Fruit fly (Drosophila melanogaster): ENCODE measurements around the gene t-Grip91.

Gene t-Grip91

DNA sequence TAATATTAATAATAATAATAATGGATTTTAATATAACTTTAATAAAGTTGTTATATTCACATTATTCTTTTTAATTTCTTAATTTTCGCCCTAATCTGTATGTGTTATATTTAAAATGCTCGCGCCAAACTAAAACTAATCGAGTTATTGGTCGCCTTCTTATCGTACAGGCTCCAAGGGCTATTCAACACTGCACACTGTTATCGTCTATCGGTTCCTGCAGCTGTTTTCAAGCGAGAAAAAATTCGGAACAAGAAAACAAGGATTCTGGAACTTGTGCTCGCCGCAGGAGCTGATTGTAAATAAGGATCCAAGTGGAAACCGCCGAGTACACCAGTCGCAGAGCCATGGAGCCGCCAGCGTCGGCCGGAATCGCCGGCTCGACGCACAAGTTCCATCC, 19.9 kb upstream of the t-Grip91 start, which contains the start of gene CG3793 (continued):
- TF ChIP-seq Hsf (GFP tag; optimal IDR thresholded peaks at IDR 0.05) = no peak
- no peak for TF ChIP-seq CG2712 (tag; optimal IDR thresholded peaks at IDR 0.05)
- no peak for TF ChIP-seq CG4360 (GFP tag; IDR thresholded peaks at IDR 0.05)
- no peak for TF ChIP-seq CG3726 (GFP tag; IDR thresholded peaks at IDR 0.05)
- TF ChIP-seq pita (GFP tag; optimal IDR thresholded peaks at IDR 0.05) = no peak
- no peak for TF ChIP-seq lmd (GFP tag; IDR thresholded peaks at IDR 0.05)
- TF ChIP-seq Doc3 (GFP tag; IDR thresholded peaks at IDR 0.05; ENCODE audit: partially characterized antibody) = peak; percentile 37; the same call in 1 of the 3 replicates
- TF ChIP-seq MBD-R2 (GFP tag; IDR thresholded peaks at IDR 0.05) = peak; percentile 75
- no peak for TF ChIP-seq B-H1 (GFP tag; IDR thresholded peaks at IDR 0.05)
- TF ChIP-seq CG8924 (tag; optimal IDR thresholded peaks at IDR 0.05) = no peak
- no peak for TF ChIP-seq cad (GFP tag; optimal IDR thresholded peaks at IDR 0.05)
- no peak for TF ChIP-seq CG11696 (GFP tag; IDR thresholded peaks at IDR 0.05)
- no peak for TF ChIP-seq CG3065 (GFP tag; optimal IDR thresholded peaks at IDR 0.05)
- no peak for TF ChIP-seq Blimp-1 (GFP tag; optimal IDR thresholded peaks at IDR 0.05)
- no peak for TF ChIP-seq luna (GFP tag; optimal IDR thresholded peaks at IDR 0.05)
- TF ChIP-seq CG1647 (GFP tag; optimal IDR thresholded peaks at IDR 0.05) = no peak
- no peak for TF ChIP-seq Hand (GFP tag; optimal IDR thresholded peaks at IDR 0.05)
- no peak for TF ChIP-seq CG1233 (GFP tag; optimal IDR thresholded peaks at IDR 0.05)
- no peak for TF ChIP-seq CG42726 (GFP tag; IDR thresholded peaks at IDR 0.05; ENCODE audit: partially characterized antibody)
- TF ChIP-seq CG1529 (GFP tag; optimal IDR thresholded peaks at IDR 0.05) = no peak
- peak; percentile 52; the same call in 2 of the 3 replicates for TF ChIP-seq CG14860 (GFP tag; IDR thresholded peaks at IDR 0.05; ENCODE audit: partially characterized antibody)
- TF ChIP-seq BtbVII (GFP tag; optimal IDR thresholded peaks at IDR 0.05) = no peak
- TF ChIP-seq ara (GFP tag; IDR thresholded peaks at IDR 0.05) = no peak
- TF ChIP-seq CG31365 (tag; optimal IDR thresholded peaks at IDR 0.05) = no peak
- no peak for TF ChIP-seq lab (GFP tag; optimal IDR thresholded peaks at IDR 0.05)
- peak; percentile 47 for TF ChIP-seq YL-1 (GFP tag; optimal IDR thresholded peaks at IDR 0.05)
- TF ChIP-seq vvl (GFP tag; IDR thresholded peaks at IDR 0.05) = no peak
- no peak for TF ChIP-seq slp2 (GFP tag; optimal IDR thresholded peaks at IDR 0.05)
- TF ChIP-seq CG18011 (GFP tag; optimal IDR thresholded peaks at IDR 0.05) = no peak
- no peak for TF ChIP-seq CG32532 (GFP tag; IDR thresholded peaks at IDR 0.05)
- no peak for TF ChIP-seq Usf (GFP tag; optimal IDR thresholded peaks at IDR 0.05)
- peak; percentile 55 for TF ChIP-seq CG2116 (GFP tag; optimal IDR thresholded peaks at IDR 0.05)
- no peak for TF ChIP-seq Dip2 (GFP tag; IDR thresholded peaks at IDR 0.05)
- TF ChIP-seq ERR (GFP tag; optimal IDR thresholded peaks at IDR 0.05) = no peak
- no peak for TF ChIP-seq cas (GFP tag; IDR thresholded peaks at IDR 0.05)
- TF ChIP-seq ac (GFP tag; optimal IDR thresholded peaks at IDR 0.05) = no peak
- no peak for TF ChIP-seq CG16863 (GFP tag; optimal IDR thresholded peaks at IDR 0.05)
- no peak for TF ChIP-seq CG13424 (tag; optimal IDR thresholded peaks at IDR 0.05)
- TF ChIP-seq CHES-1-like (GFP tag; optimal IDR thresholded peaks at IDR 0.05) = no peak
- TF ChIP-seq CG7928 (GFP tag; optimal IDR thresholded peaks at IDR 0.05) = no peak
- no peak for TF ChIP-seq Xrp1 (GFP tag; IDR thresholded peaks at IDR 0.05)
- 0 out of 4 replicates have a peak, but pooled peaks have one; percentile 16 for TF ChIP-seq chinmo (GFP tag; IDR thresholded peaks at IDR 0.05; ENCODE audit: partially characterized antibody)
- no peak for TF ChIP-seq ftz-f1 (GFP tag; optimal IDR thresholded peaks at IDR 0.05)
- no peak for TF ChIP-seq nerfin-1 (tag; optimal IDR thresholded peaks at IDR 0.05)
- TF ChIP-seq CG10267 (tag; optimal IDR thresholded peaks at IDR 0.05) = peak; percentile 92
- no peak for TF ChIP-seq emc (GFP tag; optimal IDR thresholded peaks at IDR 0.05)
- no peak for TF ChIP-seq CG7556 (GFP tag; optimal IDR thresholded peaks at IDR 0.05)
- no peak for TF ChIP-seq CG13296 (GFP tag; optimal IDR thresholded peaks at IDR 0.05)
- TF ChIP-seq chm (GFP tag; IDR thresholded peaks at IDR 0.05) = no peak
- no peak for TF ChIP-seq Nf-YB (GFP tag; optimal IDR thresholded peaks at IDR 0.05)
- TF ChIP-seq E2f2 (GFP tag; IDR thresholded peaks at IDR 0.05) = peak; percentile 89
- no peak for TF ChIP-seq Chrac-16 (GFP tag; optimal IDR thresholded peaks at IDR 0.05)
